Worm (Caenorhabditis elegans): ENCODE results near the gene math-5.
A peak's percentile ranks its signal among the peaks of the same experiment; 100 is the strongest.

DNA sequence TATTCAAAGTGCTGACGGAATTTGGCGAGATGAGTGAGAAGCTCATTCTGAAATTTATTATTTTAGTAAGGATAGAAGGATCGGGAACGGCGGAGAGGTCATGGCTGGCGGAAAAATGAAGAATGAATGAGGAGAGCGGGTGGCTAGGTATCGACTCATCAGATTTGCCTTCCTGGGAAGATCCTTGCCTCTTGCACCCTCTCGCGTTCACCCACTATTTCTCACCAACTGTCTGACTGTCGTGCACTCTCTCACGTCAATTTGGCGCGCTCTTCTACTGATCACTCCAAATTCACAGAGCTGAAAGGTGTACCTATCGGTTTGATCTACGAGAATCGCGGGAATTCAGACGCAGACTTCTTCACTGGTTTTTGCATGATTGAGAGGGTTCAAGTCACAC, 34.5 kb downstream of the math-5 start, which contains the start of gene fbxb-97:
- TF ChIP-seq sem-2 (GFP tag; optimal IDR thresholded peaks at IDR 0.05) (no peak), unc-62 (GFP tag; optimal IDR thresholded peaks at IDR 0.05) (no peak), snpc-4 (tag; optimal IDR thresholded peaks at IDR 0.05) (no peak), nhr-28 (tag; optimal IDR thresholded peaks at IDR 0.05) (no peak), ham-2 (GFP tag; optimal IDR thresholded peaks at IDR 0.05) (no peak), lin-13 (tag; optimal IDR thresholded peaks at IDR 0.05) (no peak), ztf-11 (tag; optimal IDR thresholded peaks at IDR 0.05) (no peak), nhr-237 (tag; optimal IDR thresholded peaks at IDR 0.05) (no peak), lsy-2 (tag; optimal IDR thresholded peaks at IDR 0.05) (no peak), elt-1 (tag; optimal IDR thresholded peaks at IDR 0.05; ENCODE audit: borderline replicate concordance, insufficient read depth) (no peak), unc-120 (tag; optimal IDR thresholded peaks at IDR 0.05; ENCODE audit: poor library complexity, severe bottlenecking) (peak; percentile 51)

All from whole organism, mixed stage, embryonic.